Worm (Caenorhabditis elegans): ENCODE measurements around the gene dgk-2.

The dgk-2 gene

DNA sequence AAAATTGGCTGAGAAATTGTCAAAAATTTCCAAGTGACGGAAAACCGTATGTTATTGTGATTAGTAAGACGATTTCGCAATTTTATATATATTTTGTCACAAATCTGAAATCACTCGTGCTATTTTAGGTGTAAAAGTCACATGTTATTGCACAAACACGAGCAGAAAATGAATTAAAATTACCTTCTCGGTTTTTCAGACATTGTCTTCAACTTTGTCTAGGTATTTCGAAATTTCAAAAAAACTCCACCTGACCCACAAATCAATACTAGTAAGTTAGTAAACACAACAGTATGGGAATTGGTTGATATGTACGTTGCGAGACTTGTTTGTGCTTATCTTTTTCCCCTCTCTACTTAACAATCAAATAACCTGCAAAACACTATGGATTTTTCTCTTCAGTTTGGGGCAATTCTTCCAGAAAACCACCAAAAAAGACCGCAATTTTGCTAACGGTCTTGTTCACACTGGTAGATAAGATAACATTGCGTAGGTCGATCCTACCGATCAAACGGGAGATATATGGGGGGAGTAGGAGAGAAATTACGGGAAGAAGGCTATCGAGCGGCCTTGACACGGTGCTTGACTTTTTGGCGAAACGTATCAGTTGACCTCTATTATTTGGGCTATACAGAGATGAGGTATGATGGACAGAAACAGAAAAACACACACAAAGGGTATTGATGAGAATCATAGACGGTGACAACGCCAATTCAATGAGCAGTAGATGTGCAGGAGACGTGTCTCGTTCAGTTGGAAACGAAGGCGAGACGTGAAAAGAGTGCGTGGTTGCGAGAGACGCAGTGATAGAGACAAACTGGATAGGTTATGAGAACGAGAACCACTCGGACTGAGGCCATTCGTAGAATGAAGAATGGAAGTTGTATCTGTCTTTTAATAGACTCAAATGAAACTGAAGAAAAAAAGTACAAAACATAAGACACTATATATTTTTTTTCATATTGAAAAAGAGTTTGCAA lies 17.9 kb upstream of the dgk-2 start, which contains the start of gene C07A12.7:
C07A12.7 (minus strand) TSS at position 308 of the 980 bp plus-strand sequence.
- TF ChIP-seq unc-62 (GFP tag; optimal IDR thresholded peaks at IDR 0.05): no peak

DNA sequence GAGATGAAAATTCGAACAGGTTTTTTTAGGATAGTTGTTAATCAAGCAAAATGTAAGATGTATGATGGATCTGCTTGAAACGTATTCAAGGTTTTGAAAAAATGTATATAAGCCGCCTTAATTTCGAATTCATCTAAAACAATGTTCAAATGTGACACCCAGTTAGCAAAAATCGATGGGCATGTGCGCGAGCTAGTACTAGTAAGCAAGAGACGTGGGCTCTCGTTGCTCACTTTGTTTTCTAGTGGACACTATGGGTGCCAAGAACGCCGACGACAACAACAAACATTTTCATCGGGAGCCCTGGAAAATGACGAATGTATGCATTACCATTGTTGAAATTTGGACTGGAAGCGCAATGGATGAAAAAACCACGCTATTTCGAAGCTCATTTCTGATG lies 17.0 kb upstream of the dgk-2 start:
- no peak for TF ChIP-seq unc-62 (GFP tag; optimal IDR thresholded peaks at IDR 0.05)

DNA sequence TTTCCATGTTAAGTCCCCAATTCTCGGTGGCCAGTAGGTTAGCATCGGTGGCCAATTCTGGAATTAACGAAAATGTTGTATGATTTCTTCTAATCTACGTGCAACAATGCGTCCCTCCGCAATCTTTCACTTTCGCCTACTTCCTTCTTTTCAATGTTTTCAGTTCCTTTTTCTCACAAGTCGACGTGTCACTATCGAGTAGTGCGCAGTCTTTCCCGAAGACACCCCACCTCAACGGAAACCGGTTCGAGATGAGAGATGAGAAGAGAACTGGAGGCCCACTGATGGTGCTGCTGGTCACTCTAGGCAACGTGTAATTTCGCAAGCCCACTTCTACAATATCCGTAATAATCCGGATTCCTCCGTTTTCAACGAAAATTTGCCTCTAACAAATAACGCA lies 15.8 kb upstream of the dgk-2 start:
- TF ChIP-seq unc-62 (GFP tag; optimal IDR thresholded peaks at IDR 0.05): no peak

DNA sequence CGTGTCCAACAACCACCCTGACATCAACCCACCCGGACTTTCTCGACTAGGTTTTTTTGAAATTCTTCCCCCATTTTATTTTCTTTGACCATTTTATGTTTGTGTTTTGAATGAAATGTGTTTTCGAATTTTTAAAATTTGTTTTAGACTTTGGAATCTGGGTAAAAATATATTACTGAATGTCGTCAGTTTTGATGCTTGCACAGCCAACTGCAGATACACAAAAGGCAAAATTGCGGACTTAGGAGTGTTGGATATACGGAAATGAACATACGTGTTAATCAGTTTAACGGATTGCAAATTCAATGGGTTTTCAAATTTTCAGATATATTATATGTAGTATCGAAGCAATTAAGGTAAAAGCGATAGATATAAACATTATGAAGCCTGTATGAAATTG lies 12.6 kb upstream of the dgk-2 start:
- no peak for TF ChIP-seq unc-62 (GFP tag; optimal IDR thresholded peaks at IDR 0.05)

DNA sequence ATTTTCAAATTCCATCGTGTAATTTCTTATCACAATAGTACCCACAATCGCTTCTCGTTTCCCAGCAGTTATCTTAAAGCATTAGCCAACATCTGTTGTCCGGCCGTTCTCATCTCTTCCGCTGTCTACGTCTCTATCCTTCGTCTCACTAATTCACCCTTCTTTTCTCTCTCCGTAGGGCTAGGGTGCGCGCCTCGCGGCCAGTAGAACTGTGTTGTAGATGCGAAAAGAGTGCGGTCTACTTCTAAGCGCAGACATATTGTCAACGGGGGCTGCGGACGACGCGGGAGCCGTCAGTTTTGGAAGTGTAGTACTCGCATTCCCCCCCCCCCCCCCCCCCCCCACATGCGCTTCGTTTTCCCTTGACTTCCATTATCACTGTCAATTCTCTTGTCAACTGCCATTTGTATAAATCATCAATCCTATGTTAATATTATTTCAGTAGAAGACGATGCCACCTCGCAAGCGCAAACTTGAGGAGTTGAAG lies 9.5 kb upstream of the dgk-2 start, which contains the start of gene spr-3:
spr-3 (plus strand) TSS at position 437 of the 487 bp plus-strand sequence.
- TF ChIP-seq unc-62 (GFP tag; optimal IDR thresholded peaks at IDR 0.05): no peak

DNA sequence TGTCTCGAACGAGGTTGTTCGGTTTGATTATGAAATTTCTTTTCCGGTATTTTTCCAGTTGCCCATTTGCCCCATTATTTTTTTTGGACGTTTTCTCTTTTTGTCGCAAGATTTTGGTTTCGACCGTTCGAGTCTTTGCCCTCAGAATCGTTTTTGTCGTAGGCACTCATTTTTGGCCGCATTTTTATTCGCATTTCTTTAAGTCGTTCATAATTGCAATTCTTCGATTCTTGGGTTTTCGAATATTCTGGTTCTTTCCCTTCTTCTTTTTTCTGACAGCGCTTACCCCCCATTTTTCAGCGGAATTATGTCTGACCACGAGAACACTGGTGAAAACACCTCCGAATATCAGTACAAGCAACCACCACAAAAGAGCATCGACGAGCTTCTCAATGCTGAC lies 4.0 kb upstream of the dgk-2 start, which contains the start of gene rhi-1:
rhi-1 (plus strand) TSS at position 301 of the 400 bp plus-strand sequence.
- no peak for TF ChIP-seq unc-62 (GFP tag; optimal IDR thresholded peaks at IDR 0.05)

DNA sequence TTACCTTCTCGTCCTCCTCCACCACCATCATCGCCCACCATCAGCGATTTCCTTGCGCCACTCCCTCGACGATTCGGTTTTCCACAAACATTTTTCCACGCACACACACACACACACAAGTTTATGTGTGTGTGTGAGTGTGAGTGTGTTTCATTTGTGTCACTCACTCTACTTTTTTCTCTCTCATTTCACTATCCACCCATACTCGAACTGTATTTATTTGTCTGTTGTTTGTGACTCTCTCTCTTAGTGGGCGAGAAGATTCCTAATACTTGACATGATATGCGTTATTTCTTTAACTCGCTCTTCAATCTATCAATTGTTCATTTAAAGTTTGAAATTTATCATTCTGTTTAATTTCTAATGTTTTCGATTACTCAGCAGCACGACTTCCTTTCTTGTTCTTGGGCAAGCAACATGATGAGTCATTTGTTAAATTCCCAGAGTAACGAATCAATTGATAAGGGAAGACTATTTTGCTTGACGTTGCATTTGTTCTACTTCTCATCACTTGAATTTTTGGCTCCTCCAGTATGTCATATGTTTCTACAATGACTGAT lies 3.0 kb upstream of the dgk-2 start:
- no peak for TF ChIP-seq unc-62 (GFP tag; optimal IDR thresholded peaks at IDR 0.05)

ce11 chrX:4503259-4503658 lies 929 bp downstream of the dgk-2 start:
- TF ChIP-seq unc-62 (GFP tag; optimal IDR thresholded peaks at IDR 0.05): no peak

- no peak for TF ChIP-seq unc-62 (GFP tag; optimal IDR thresholded peaks at IDR 0.05)
These were observed 2.1 kb downstream of the dgk-2 start for ce11 chrX:4502039-4502438.

DNA sequence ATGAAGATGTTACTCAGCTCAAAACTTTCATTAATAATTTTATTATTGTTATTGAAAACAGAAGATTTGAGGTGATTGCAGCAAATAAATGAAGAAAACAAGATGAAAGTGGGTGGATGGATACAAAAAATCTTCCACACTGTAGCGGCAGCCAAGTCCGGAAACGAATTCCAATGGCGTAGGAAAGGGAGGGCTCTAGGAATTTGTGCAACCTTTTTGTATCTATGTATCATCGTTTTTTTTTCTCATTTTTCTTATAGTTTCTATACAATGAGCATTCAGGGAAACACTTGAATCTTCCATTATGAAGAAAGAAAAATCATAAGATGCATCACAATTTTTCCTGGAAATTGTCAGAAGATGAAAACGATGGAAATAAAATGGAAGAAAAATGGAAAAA lies 3.7 kb downstream of the dgk-2 start:
- no peak for TF ChIP-seq unc-62 (GFP tag; optimal IDR thresholded peaks at IDR 0.05)

ce11 chrX:4498478-4498877 lies 5.7 kb downstream of the dgk-2 start:
- TF ChIP-seq unc-62 (GFP tag; optimal IDR thresholded peaks at IDR 0.05): no peak

DNA sequence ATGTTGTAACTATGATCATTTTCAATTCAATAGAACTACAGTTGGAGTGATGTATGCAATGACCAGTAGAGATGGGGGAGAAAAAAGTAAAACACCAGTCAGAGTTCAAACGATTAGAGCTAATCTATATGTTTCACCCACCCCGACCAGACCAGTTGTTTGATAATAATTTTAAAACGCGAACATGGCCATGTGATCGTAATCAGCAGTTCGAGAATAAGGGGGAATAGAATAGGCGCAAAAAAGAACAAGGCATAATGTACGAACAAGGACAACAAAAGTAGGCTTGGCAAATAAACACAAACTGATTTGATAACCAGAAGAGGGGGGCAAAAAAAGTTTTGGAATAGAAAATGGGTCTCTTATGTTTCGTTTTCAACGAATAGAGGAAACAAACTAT lies 6.1 kb downstream of the dgk-2 start:
- TF ChIP-seq unc-62 (GFP tag; optimal IDR thresholded peaks at IDR 0.05): no peak

DNA sequence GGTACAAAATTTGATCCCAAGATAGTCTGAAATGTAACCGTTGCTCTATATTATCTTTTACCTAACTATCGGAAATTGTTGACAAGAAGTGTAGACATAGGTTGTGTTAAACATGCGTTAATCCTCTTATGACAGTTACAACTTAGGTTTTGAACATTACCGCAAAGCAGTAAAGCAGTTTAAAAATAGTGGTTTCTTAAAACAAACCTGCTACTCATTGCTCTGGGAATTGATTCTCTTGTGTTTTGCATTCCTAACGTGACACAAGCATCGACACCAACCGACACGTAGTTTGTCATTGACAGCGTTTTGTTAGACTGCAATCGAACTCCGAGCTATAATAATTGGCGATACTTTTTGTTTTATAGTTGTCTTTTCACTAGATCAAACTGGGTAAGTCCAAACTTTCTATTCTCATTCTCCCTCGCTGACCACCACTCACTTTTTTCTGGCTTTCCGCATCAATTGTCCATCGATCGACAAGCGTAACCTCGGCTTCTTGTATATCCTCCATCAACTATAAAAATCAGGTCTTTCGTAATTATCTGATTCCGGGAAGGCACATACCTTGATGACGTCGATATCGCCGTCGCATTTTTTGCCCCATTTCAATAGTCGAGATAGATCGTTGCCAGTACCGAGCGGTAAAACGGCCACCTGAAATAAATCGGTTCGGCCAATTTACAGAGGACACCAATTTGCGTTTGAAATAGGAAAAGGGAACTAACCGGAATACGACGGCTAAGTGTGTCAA lies 8.2 kb downstream of the dgk-2 start:
- no peak for TF ChIP-seq unc-62 (GFP tag; optimal IDR thresholded peaks at IDR 0.05)

DNA sequence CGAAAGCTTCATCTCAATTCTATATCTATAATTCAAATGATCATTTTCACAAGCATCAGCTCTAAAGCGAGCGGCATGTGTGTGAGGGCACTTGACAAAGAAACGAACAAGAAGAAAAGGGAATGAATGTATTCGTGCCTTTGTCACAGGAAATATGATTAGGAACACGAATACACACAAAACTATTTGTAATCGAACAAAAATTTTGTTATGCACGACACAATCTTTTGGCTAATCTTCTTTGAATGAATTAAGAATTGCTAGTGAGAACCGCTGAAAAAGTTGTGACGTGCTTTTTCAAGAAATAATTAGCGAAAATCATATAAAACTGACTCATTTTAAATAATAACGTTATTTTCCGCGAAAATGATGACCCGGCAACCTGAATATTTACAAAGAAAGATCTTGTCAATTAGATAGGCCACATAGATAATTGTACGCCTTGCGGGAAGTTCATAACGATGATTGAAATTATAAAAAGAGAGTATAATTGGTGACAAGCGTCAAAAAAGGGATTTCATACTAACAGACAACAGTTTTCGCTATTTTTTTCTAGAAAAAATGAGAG lies 10.7 kb downstream of the dgk-2 start:
- TF ChIP-seq unc-62 (GFP tag; optimal IDR thresholded peaks at IDR 0.05): no peak

ce11 chrX:4492199-4492598 lies 12.0 kb downstream of the dgk-2 start, which contains the start of gene F46H6.5:
TSS of gene F46H6.5 (minus strand) at chrX:4492208.
- TF ChIP-seq unc-62 (GFP tag; optimal IDR thresholded peaks at IDR 0.05): no peak

ce11 chrX:4490400-4490799 lies 13.8 kb downstream of the dgk-2 start:
- TF ChIP-seq unc-62 (GFP tag; optimal IDR thresholded peaks at IDR 0.05): no peak
